Worm (Caenorhabditis elegans) whole organism, L2 larva: ENCODE measurements around the gene Y51H7C.3.

ENCODE experiments used
- ama-1 ChIP-seq: fragments of 150-350 bp; optimal IDR thresholded peaks from 2 replicates; lab custom pipeline; 2018; ENCODE audit warnings: inconsistent platforms
- mab-5 ChIP-seq: fragments of 150-350 bp; optimal IDR thresholded peaks from 2 replicates; lab custom pipeline; 2014; ENCODE audit warnings: missing biosample characterization, missing genetic modification characterization
- nhr-12 ChIP-seq: fragments of 150-350 bp; optimal IDR thresholded peaks from 2 replicates; lab custom pipeline; 2014; ENCODE audit warnings: missing biosample characterization, missing genetic modification characterization
- snpc-4 ChIP-seq: fragments of 150-350 bp; optimal IDR thresholded peaks from 2 replicates; lab custom pipeline; 2014; ENCODE audit warnings: missing biosample characterization, missing genetic modification characterization
- unc-62 ChIP-seq: fragments of 150-350 bp; optimal IDR thresholded peaks from 2 replicates; lab custom pipeline; 2014; ENCODE audit warnings: missing biosample characterization, missing genetic modification reagents, missing genetic modification characterization
- ztf-4 ChIP-seq: fragments of 150-350 bp; optimal IDR thresholded peaks from 2 replicates; lab custom pipeline; 2014; ENCODE audit warnings: missing biosample characterization, missing genetic modification characterization

DNA sequence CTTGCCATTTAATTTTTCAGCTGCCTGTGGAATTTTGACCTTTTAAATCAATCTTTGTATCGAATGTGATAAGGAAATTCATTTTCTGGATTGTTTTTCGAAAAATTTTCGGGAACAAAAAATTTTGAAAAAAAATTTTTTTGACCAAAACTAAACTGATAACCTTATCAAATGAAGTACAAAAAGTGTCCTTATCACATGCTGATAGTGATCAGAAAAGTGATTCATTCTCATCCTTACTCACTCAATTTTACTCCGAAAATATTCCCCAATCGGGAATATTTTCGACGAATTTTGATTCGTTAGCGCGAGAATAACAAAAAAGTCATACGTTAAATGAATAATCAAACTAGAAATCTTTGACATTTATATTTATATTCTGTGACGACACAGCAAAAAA, 37.0 kb downstream of the Y51H7C.3 start:
- TF ChIP-seq mab-5 (tag; lab: Kevin White, UChicago) = no peak
- TF ChIP-seq ztf-4 = no peak
- TF ChIP-seq snpc-4 (tag; lab: Kevin White, UChicago) = no peak
- TF ChIP-seq ama-1 (lab: Kevin White, UChicago) = no peak
- no peak for TF ChIP-seq unc-62
- no peak for TF ChIP-seq nhr-12 (tag; lab: Kevin White, UChicago)
